Fruit fly (Drosophila melanogaster): ENCODE measurements around the gene gzl.
A peak's percentile ranks its signal among the peaks of the same experiment; 100 is the strongest.

The gzl gene

dm6 chr3R:6352893-6353623, 29.7 kb upstream of the gzl start:
- TF ChIP-seq CG1620 (GFP tag; optimal IDR thresholded peaks at IDR 0.05), result no peak
- no peak for TF ChIP-seq CG7101 (tag; optimal IDR thresholded peaks at IDR 0.05)
- TF ChIP-seq CG11617 (GFP tag; optimal IDR thresholded peaks at IDR 0.05), result no peak
- TF ChIP-seq pad (GFP tag; optimal IDR thresholded peaks at IDR 0.05), result peak; percentile 11
- peak; percentile 35 for TF ChIP-seq CG5204 (GFP tag; optimal IDR thresholded peaks at IDR 0.05)
- TF ChIP-seq toe (GFP tag; optimal IDR thresholded peaks at IDR 0.05), result no peak
- TF ChIP-seq ovo (GFP tag; optimal IDR thresholded peaks at IDR 0.05), result peak; percentile 26
- TF ChIP-seq cnc (optimal IDR thresholded peaks at IDR 0.05), result no peak
- no peak for TF ChIP-seq Crg-1 (GFP tag; optimal IDR thresholded peaks at IDR 0.05)
- TF ChIP-seq kay (GFP tag; ENCODE audit: borderline replicate concordance), result peak; percentile 84
- no peak for TF ChIP-seq Mnt (GFP tag; optimal IDR thresholded peaks at IDR 0.05)
- TF ChIP-seq tj (GFP tag; optimal IDR thresholded peaks at IDR 0.05), result no peak
- TF ChIP-seq CG14711 (tag; optimal IDR thresholded peaks at IDR 0.05), result no peak
- no peak for TF ChIP-seq CG7045 (GFP tag; optimal IDR thresholded peaks at IDR 0.05)
- no peak for TF ChIP-seq cic (GFP tag; optimal IDR thresholded peaks at IDR 0.05)
- TF ChIP-seq CG33017 (tag; optimal IDR thresholded peaks at IDR 0.05), result no peak
- no peak for TF ChIP-seq Clk (GFP tag; optimal IDR thresholded peaks at IDR 0.05)
- TF ChIP-seq bab1 (GFP tag; optimal IDR thresholded peaks at IDR 0.05), result no peak
- TF ChIP-seq CG12768 (GFP tag; optimal IDR thresholded peaks at IDR 0.05), result no peak
- TF ChIP-seq Hr96 (GFP tag; optimal IDR thresholded peaks at IDR 0.05), result no peak

dm6 chr3R:6353624-6354352, 28.9 kb upstream of the gzl start:
- TF ChIP-seq CG7045 (GFP tag; optimal IDR thresholded peaks at IDR 0.05), result peak; percentile 70
- peak; percentile 60 for TF ChIP-seq pad (GFP tag; optimal IDR thresholded peaks at IDR 0.05)
- peak; percentile 26 for TF ChIP-seq CG1620 (GFP tag; optimal IDR thresholded peaks at IDR 0.05)
- peak; percentile 22 for TF ChIP-seq Crg-1 (GFP tag; optimal IDR thresholded peaks at IDR 0.05)
- no peak for TF ChIP-seq cnc (optimal IDR thresholded peaks at IDR 0.05)
- no peak for TF ChIP-seq bab1 (GFP tag; optimal IDR thresholded peaks at IDR 0.05)
- TF ChIP-seq kay (GFP tag; ENCODE audit: borderline replicate concordance), result peak; percentile 61
- TF ChIP-seq CG12768 (GFP tag; optimal IDR thresholded peaks at IDR 0.05), result peak; percentile 67
- TF ChIP-seq ovo (GFP tag; optimal IDR thresholded peaks at IDR 0.05), result peak; percentile 6
- peak; percentile 30 for TF ChIP-seq Mnt (GFP tag; optimal IDR thresholded peaks at IDR 0.05)
- TF ChIP-seq Clk (GFP tag; optimal IDR thresholded peaks at IDR 0.05), result peak; percentile 16
- peak; percentile 69 for TF ChIP-seq CG7101 (tag; optimal IDR thresholded peaks at IDR 0.05)
- TF ChIP-seq cic (GFP tag; optimal IDR thresholded peaks at IDR 0.05), result peak; percentile 19
- peak; percentile 55 for TF ChIP-seq tj (GFP tag; optimal IDR thresholded peaks at IDR 0.05)
- TF ChIP-seq CG33017 (tag; optimal IDR thresholded peaks at IDR 0.05), result peak; percentile 57
- peak; percentile 72 for TF ChIP-seq CG11617 (GFP tag; optimal IDR thresholded peaks at IDR 0.05)
- peak; percentile 53 for TF ChIP-seq CG14711 (tag; optimal IDR thresholded peaks at IDR 0.05)
- TF ChIP-seq CG5204 (GFP tag; optimal IDR thresholded peaks at IDR 0.05), result peak; percentile 78
- TF ChIP-seq toe (GFP tag; optimal IDR thresholded peaks at IDR 0.05), result peak; percentile 31
- peak; percentile 61 for TF ChIP-seq Hr96 (GFP tag; optimal IDR thresholded peaks at IDR 0.05)

dm6 chr3R:6354408-6354807, 28.3 kb upstream of the gzl start:
- TF ChIP-seq CG33017 (tag; optimal IDR thresholded peaks at IDR 0.05) (no peak), CG7045 (GFP tag; optimal IDR thresholded peaks at IDR 0.05) (no peak), kay (GFP tag; ENCODE audit: borderline replicate concordance) (peak; percentile 45)

dm6 chr3R:6368100-6368499, 14.6 kb upstream of the gzl start, which contains the start of gene CG42724:
TSS of gene CG42724 (minus strand) at chr3R:6368288.
- TF ChIP-seq CG14711 (tag; optimal IDR thresholded peaks at IDR 0.05) (no peak), CG12768 (GFP tag; optimal IDR thresholded peaks at IDR 0.05) (peak; percentile 16), Hr96 (GFP tag; optimal IDR thresholded peaks at IDR 0.05) (no peak), Crg-1 (GFP tag; optimal IDR thresholded peaks at IDR 0.05) (no peak), Clk (GFP tag; optimal IDR thresholded peaks at IDR 0.05) (no peak), CG11617 (GFP tag; optimal IDR thresholded peaks at IDR 0.05) (peak; percentile 5), CG7101 (tag; optimal IDR thresholded peaks at IDR 0.05) (no peak), CG7045 (GFP tag; optimal IDR thresholded peaks at IDR 0.05) (no peak), Mnt (GFP tag; optimal IDR thresholded peaks at IDR 0.05) (peak; percentile 10), pad (GFP tag; optimal IDR thresholded peaks at IDR 0.05) (no peak), CG1620 (GFP tag; optimal IDR thresholded peaks at IDR 0.05) (no peak), kay (GFP tag; ENCODE audit: borderline replicate concordance) (no peak), toe (GFP tag; optimal IDR thresholded peaks at IDR 0.05) (peak; percentile 67), ovo (GFP tag; optimal IDR thresholded peaks at IDR 0.05) (no peak), tj (GFP tag; optimal IDR thresholded peaks at IDR 0.05) (no peak)

dm6 chr3R:6368550-6369238, 14.0 kb upstream of the gzl start, which contains the start of gene CG10286:
TSS of gene CG10286 (plus strand) at chr3R:6368965.
- TF ChIP-seq ovo (GFP tag; optimal IDR thresholded peaks at IDR 0.05), result no peak
- TF ChIP-seq kay (GFP tag; ENCODE audit: borderline replicate concordance), result no peak
- TF ChIP-seq tj (GFP tag; optimal IDR thresholded peaks at IDR 0.05), result peak; percentile 36
- TF ChIP-seq CG5204 (GFP tag; optimal IDR thresholded peaks at IDR 0.05), result no peak
- peak; percentile 97 for TF ChIP-seq Mnt (GFP tag; optimal IDR thresholded peaks at IDR 0.05)
- no peak for TF ChIP-seq CG1620 (GFP tag; optimal IDR thresholded peaks at IDR 0.05)
- TF ChIP-seq CG33017 (tag; optimal IDR thresholded peaks at IDR 0.05), result no peak
- no peak for TF ChIP-seq CG7045 (GFP tag; optimal IDR thresholded peaks at IDR 0.05)
- TF ChIP-seq cnc (optimal IDR thresholded peaks at IDR 0.05), result no peak
- peak; percentile 41 for TF ChIP-seq CG7101 (tag; optimal IDR thresholded peaks at IDR 0.05)
- TF ChIP-seq bab1 (GFP tag; optimal IDR thresholded peaks at IDR 0.05), result peak; percentile 20
- TF ChIP-seq Hr96 (GFP tag; optimal IDR thresholded peaks at IDR 0.05), result no peak
- no peak for TF ChIP-seq Clk (GFP tag; optimal IDR thresholded peaks at IDR 0.05)
- TF ChIP-seq CG11617 (GFP tag; optimal IDR thresholded peaks at IDR 0.05), result no peak
- no peak for TF ChIP-seq cic (GFP tag; optimal IDR thresholded peaks at IDR 0.05)
- TF ChIP-seq Crg-1 (GFP tag; optimal IDR thresholded peaks at IDR 0.05), result no peak
- no peak for TF ChIP-seq CG12768 (GFP tag; optimal IDR thresholded peaks at IDR 0.05)
- TF ChIP-seq CG14711 (tag; optimal IDR thresholded peaks at IDR 0.05), result peak; percentile 38
- TF ChIP-seq pad (GFP tag; optimal IDR thresholded peaks at IDR 0.05), result peak; percentile 3
- peak; percentile 37 for TF ChIP-seq toe (GFP tag; optimal IDR thresholded peaks at IDR 0.05)
